Fruit fly (Drosophila melanogaster): ENCODE results near the gene CSN8.
A peak's percentile ranks its signal among the peaks of the same experiment; 100 is the strongest.

The CSN8 gene

dm6 chr2L:8365701-8366643, 1.3 kb downstream of the CSN8 start, which contains the start of gene Pp2A-29B (continued):
- peak; percentile 39 for TF ChIP-seq Xbp1 (GFP tag; optimal IDR thresholded peaks at IDR 0.05)
- peak; percentile 57 for TF ChIP-seq B-H2 (GFP tag; optimal IDR thresholded peaks at IDR 0.05)
- peak; percentile 7 for TF ChIP-seq CG10462 (GFP tag; optimal IDR thresholded peaks at IDR 0.05)
- TF ChIP-seq CG14014 (GFP tag; IDR thresholded peaks at IDR 0.05): no peak
- peak; percentile 100 for TF ChIP-seq CG14860 (GFP tag; IDR thresholded peaks at IDR 0.05; ENCODE audit: partially characterized antibody)
- TF ChIP-seq CG13775 (GFP tag; optimal IDR thresholded peaks at IDR 0.05): peak; percentile 40
- TF ChIP-seq CG16779 (GFP tag; IDR thresholded peaks at IDR 0.05): no peak
- no peak for TF ChIP-seq CG10321 (GFP tag; IDR thresholded peaks at IDR 0.05)
- peak; percentile 23 for TF ChIP-seq Max (GFP tag; optimal IDR thresholded peaks at IDR 0.05)
- peak; percentile 45 for TF ChIP-seq grau (tag; optimal IDR thresholded peaks at IDR 0.05)
- TF ChIP-seq Asciz (GFP tag; optimal IDR thresholded peaks at IDR 0.05): no peak
- peak; percentile 85 for TF ChIP-seq row (GFP tag; IDR thresholded peaks at IDR 0.05)
- TF ChIP-seq CG12391 (tag; optimal IDR thresholded peaks at IDR 0.05): peak; percentile 54
- peak; percentile 94 for TF ChIP-seq mld (GFP tag; IDR thresholded peaks at IDR 0.05; ENCODE audit: partially characterized antibody)
- peak; percentile 88 for TF ChIP-seq E2f2 (GFP tag; IDR thresholded peaks at IDR 0.05)
- TF ChIP-seq HmgD (GFP tag; optimal IDR thresholded peaks at IDR 0.05): no peak

- peak; percentile 62 for TF ChIP-seq CG13894 (tag; optimal IDR thresholded peaks at IDR 0.05)
- TF ChIP-seq esg (GFP tag; conservative IDR thresholded peaks at IDR 0.05): no peak
- TF ChIP-seq CG17568 (GFP tag; optimal IDR thresholded peaks at IDR 0.05): no peak
- TF ChIP-seq ci (GFP tag; IDR thresholded peaks at IDR 0.05): peak; percentile 84
- TF ChIP-seq sc (optimal IDR thresholded peaks at IDR 0.05): no peak
- no peak for TF ChIP-seq sc (GFP tag; optimal IDR thresholded peaks at IDR 0.05)
- TF ChIP-seq CG2120 (GFP tag; optimal IDR thresholded peaks at IDR 0.05): peak; percentile 60
- peak; percentile 75; the same call in 2 of the 3 replicates for TF ChIP-seq CG11456 (GFP tag; IDR thresholded peaks at IDR 0.05)
- no peak for TF ChIP-seq CG2889 (GFP tag; IDR thresholded peaks at IDR 0.05)
- TF ChIP-seq mam (GFP tag; optimal IDR thresholded peaks at IDR 0.05): peak; percentile 3
- TF ChIP-seq p53 (GFP tag; optimal IDR thresholded peaks at IDR 0.05): no peak
- peak; percentile 61 for TF ChIP-seq CG1603 (tag; optimal IDR thresholded peaks at IDR 0.05)
- TF ChIP-seq CG3281 (GFP tag; optimal IDR thresholded peaks at IDR 0.05): peak; percentile 43
- peak; percentile 94 for TF ChIP-seq Bgb (GFP tag; IDR thresholded peaks at IDR 0.05; ENCODE audit: partially characterized antibody)
- TF ChIP-seq klu (GFP tag; IDR thresholded peaks at IDR 0.05): no peak
- TF ChIP-seq MESR4 (GFP tag; optimal IDR thresholded peaks at IDR 0.05): peak; percentile 56
- TF ChIP-seq HLHmδ (GFP tag; optimal IDR thresholded peaks at IDR 0.05): no peak
- peak; percentile 31; the same call in 1 of the 2 replicates for TF ChIP-seq CG2129 (GFP tag; IDR thresholded peaks at IDR 0.05; ENCODE audit: partially characterized antibody)
- TF ChIP-seq dysf (GFP tag; IDR thresholded peaks at IDR 0.05): peak; percentile 56; the same call in 2 of the 3 replicates
- no peak for TF ChIP-seq slp2 (GFP tag; optimal IDR thresholded peaks at IDR 0.05)
- peak; percentile 75; the same call in 1 of the 3 replicates for TF ChIP-seq gce (GFP tag; IDR thresholded peaks at IDR 0.05)
- peak; percentile 88 for TF ChIP-seq Dll (GFP tag; IDR thresholded peaks at IDR 0.05; ENCODE audit: partially characterized antibody)
- TF ChIP-seq Dfd (GFP tag; optimal IDR thresholded peaks at IDR 0.05): no peak
- TF ChIP-seq tx (GFP tag; optimal IDR thresholded peaks at IDR 0.05): no peak
- peak; percentile 62 for TF ChIP-seq stwl (tag; optimal IDR thresholded peaks at IDR 0.05)
- no peak for TF ChIP-seq emc (GFP tag; optimal IDR thresholded peaks at IDR 0.05)
- peak; percentile 54 for TF ChIP-seq PHDP (tag; optimal IDR thresholded peaks at IDR 0.05)
- peak; percentile 17 for TF ChIP-seq CG6813 (GFP tag; optimal IDR thresholded peaks at IDR 0.05)
- peak; percentile 3 for TF ChIP-seq Ssrp (tag; optimal IDR thresholded peaks at IDR 0.05)
- TF ChIP-seq NC2α (GFP tag; optimal IDR thresholded peaks at IDR 0.05): peak; percentile 19
These were observed 6.0 kb downstream of the CSN8 start, which contains the start of gene CG17292 for dm6 chr2L:8370364-8371326. CG17292 (plus strand) TSS chr2L:8370454.

Data from whole organism, embryonic.